Worm (Caenorhabditis elegans) whole organism, young adult: ENCODE data around the gene F39G3.3.

ENCODE experiments used
- B0261.1 ChIP-seq: sonication (generic microtip); optimal IDR thresholded peaks from 2 replicates; lab custom pipeline; 2016; ENCODE audit warnings: mild to moderate bottlenecking, missing genetic modification characterization, moderate library complexity, missing compliant biosample characterization
- C17E4.6 ChIP-seq: fragments of 200-800 bp; sonication (Bioruptor generic); IDR thresholded peaks from 2 replicates; pipeline ENCODE4 v1.3.6; 2022; ENCODE audit warnings: missing genetic modification reagents, missing genetic modification characterization, missing compliant biosample characterization
- F39B2.1 ChIP-seq: fragments of 200-800 bp; sonication (Bioruptor generic); IDR thresholded peaks from 2 replicates; pipeline ENCODE4 v1.3.6; 2022; ENCODE audit warnings: missing genetic modification reagents, missing genetic modification characterization, missing compliant biosample characterization
- F49E8.2 ChIP-seq: sonication (generic microtip); optimal IDR thresholded peaks from 3 replicates; lab custom pipeline; 2017; ENCODE audit warnings: missing genetic modification characterization, mild to moderate bottlenecking, missing compliant biosample characterization, antibody characterized with exemption, moderate library complexity; ENCODE audit not compliant: insufficient read depth
- F52B5.7 ChIP-seq: sonication (generic microtip); optimal IDR thresholded peaks from 2 replicates; lab custom pipeline; 2016; ENCODE audit warnings: mild to moderate bottlenecking, missing genetic modification characterization, missing compliant biosample characterization
- K12H6.12 ChIP-seq: fragments of 200-800 bp; sonication (Bioruptor generic); optimal IDR thresholded peaks from 2 replicates; lab custom pipeline; 2018; ENCODE audit warnings: mild to moderate bottlenecking, missing genetic modification characterization, missing compliant biosample characterization
- T26A5.8 ChIP-seq: sonication (generic microtip); optimal IDR thresholded peaks from 2 replicates; lab custom pipeline; 2016; ENCODE audit warnings: missing genetic modification characterization, missing compliant biosample characterization
- Y53F4B.3 ChIP-seq: fragments of 200-800 bp; sonication (Bioruptor generic); IDR thresholded peaks from 2 replicates; pipeline ENCODE4 v1.3.6; 2022; ENCODE audit warnings: missing genetic modification reagents, missing genetic modification characterization, missing compliant biosample characterization
- Y53G8AR.9 ChIP-seq: fragments of 200-800 bp; sonication (Bioruptor generic); conservative IDR thresholded peaks from 2 replicates; pipeline ENCODE4 v1.3.6; 2022; ENCODE audit warnings: missing genetic modification reagents, missing genetic modification characterization, missing compliant biosample characterization
- Y79H2A.3 ChIP-seq: fragments of 200-800 bp; sonication (Bioruptor generic); conservative IDR thresholded peaks from 2 replicates; pipeline ENCODE4 v1.3.6; 2022; ENCODE audit warnings: missing genetic modification reagents, missing genetic modification characterization, missing compliant biosample characterization
- Y95B8A.8 ChIP-seq: fragments of 200-800 bp; sonication (Bioruptor generic); IDR thresholded peaks from 2 replicates; pipeline ENCODE4 v1.3.6; 2022; ENCODE audit warnings: missing genetic modification reagents, missing genetic modification characterization, missing compliant biosample characterization
- ZK185.1 ChIP-seq: sonication (generic microtip); optimal IDR thresholded peaks from 2 replicates; lab custom pipeline; 2016; ENCODE audit warnings: mild to moderate bottlenecking, missing genetic modification characterization, missing compliant biosample characterization; ENCODE audit not compliant: poor library complexity, severe bottlenecking
- attf-6 ChIP-seq: fragments of 200-800 bp; sonication (Bioruptor generic); IDR thresholded peaks from 2 replicates; pipeline ENCODE4 v1.3.6; 2022; ENCODE audit warnings: missing genetic modification reagents, missing genetic modification characterization, missing compliant biosample characterization
- bed-2 ChIP-seq: fragments of 200-800 bp; sonication (Bioruptor generic); IDR thresholded peaks from 2 replicates; pipeline ENCODE4 v1.3.6; 2022; ENCODE audit warnings: missing genetic modification reagents, missing genetic modification characterization, missing compliant biosample characterization
- ccch-3 ChIP-seq: fragments of 200-800 bp; sonication (Bioruptor generic); optimal IDR thresholded peaks from 2 replicates; lab custom pipeline; 2018; ENCODE audit warnings: mild to moderate bottlenecking, missing genetic modification characterization, missing compliant biosample characterization
- cebp-1 ChIP-seq, 2 experiments: fragments of 200-800 bp in 1 of 2; sonication (Bioruptor generic) in 1 of 2; sonication (generic microtip) in 1 of 2; IDR thresholded peaks in 1 of 2; optimal IDR thresholded peaks in 1 of 2; 2 replicates each; pipeline versions ENCODE4 v1.3.6 to Lab custom; 2017 to 2022; ENCODE audit warnings: missing compliant biosample characterization in 2 of 2, missing genetic modification characterization in 2 of 2, mild to moderate bottlenecking in 1 of 2, missing genetic modification reagents in 1 of 2, moderate library complexity in 1 of 2
- ceh-40 ChIP-seq: fragments of 200-800 bp; sonication (Bioruptor generic); IDR thresholded peaks from 2 replicates; pipeline ENCODE4 v1.3.6; 2022; ENCODE audit warnings: missing genetic modification characterization, missing compliant biosample characterization
- dpl-1 ChIP-seq: fragments of 150-350 bp; optimal IDR thresholded peaks from 2 replicates; lab custom pipeline; 2014; ENCODE audit warnings: missing biosample characterization, missing genetic modification reagents, missing genetic modification characterization
- efl-1 ChIP-seq: fragments of 150-350 bp; optimal IDR thresholded peaks from 2 replicates; lab custom pipeline; 2014; ENCODE audit warnings: missing biosample characterization, missing genetic modification reagents, missing genetic modification characterization
- egl-18 ChIP-seq: fragments of 200-800 bp; sonication (Bioruptor generic); IDR thresholded peaks from 2 replicates; pipeline ENCODE4 v1.3.6; 2022; ENCODE audit warnings: missing genetic modification reagents, missing genetic modification characterization, missing compliant biosample characterization
- egrh-3 ChIP-seq: fragments of 200-800 bp; sonication (Bioruptor generic); IDR thresholded peaks from 2 replicates; pipeline ENCODE4 v1.3.6; 2022; ENCODE audit warnings: missing genetic modification reagents, missing genetic modification characterization, missing compliant biosample characterization
- him-1 ChIP-seq: sonication (generic microtip); optimal IDR thresholded peaks from 2 replicates; lab custom pipeline; 2016; ENCODE audit warnings: missing genotype, missing genetic modification reagents, missing genetic modification characterization, missing compliant biosample characterization
- hlh-26 ChIP-seq: fragments of 200-800 bp; sonication (Bioruptor generic); conservative IDR thresholded peaks from 2 replicates; pipeline ENCODE4 v1.3.6; 2022; ENCODE audit warnings: missing genetic modification reagents, missing genetic modification characterization, missing compliant biosample characterization
- hmg-20 ChIP-seq: fragments of 200-800 bp; sonication (Bioruptor generic); IDR thresholded peaks from 2 replicates; pipeline ENCODE4 v1.3.6; 2022; ENCODE audit warnings: missing genetic modification reagents, missing genetic modification characterization, missing compliant biosample characterization
- lin-26 ChIP-seq: fragments of 200-800 bp; sonication (Bioruptor generic); IDR thresholded peaks from 2 replicates; pipeline ENCODE4 v1.3.6; 2022; ENCODE audit warnings: missing genetic modification reagents, missing genetic modification characterization, missing compliant biosample characterization
- mxl-1 ChIP-seq: sonication (generic microtip); optimal IDR thresholded peaks from 2 replicates; lab custom pipeline; 2016; ENCODE audit warnings: missing genetic modification characterization, missing compliant biosample characterization
- nfya-2 ChIP-seq: fragments of 200-800 bp; sonication (Bioruptor generic); IDR thresholded peaks from 2 replicates; pipeline ENCODE4 v1.3.6; 2022; ENCODE audit warnings: missing genetic modification reagents, missing genetic modification characterization, missing compliant biosample characterization
- nhr-179 ChIP-seq: sonication (generic microtip); optimal IDR thresholded peaks from 2 replicates; lab custom pipeline; 2016; ENCODE audit warnings: mild to moderate bottlenecking, missing genetic modification characterization, missing compliant biosample characterization
- nhr-80 ChIP-seq: sonication (generic microtip); optimal IDR thresholded peaks from 2 replicates; lab custom pipeline; 2016; ENCODE audit warnings: missing genetic modification characterization, missing compliant biosample characterization
- rcor-1 ChIP-seq: fragments of 200-800 bp; sonication (Bioruptor generic); IDR thresholded peaks from 2 replicates; pipeline ENCODE4 v1.3.6; 2022; ENCODE audit warnings: missing genetic modification reagents, missing genetic modification characterization, missing compliant biosample characterization
- sea-2 ChIP-seq: fragments of 200-800 bp; sonication (Bioruptor generic); IDR thresholded peaks from 2 replicates; pipeline ENCODE4 v1.3.6; 2022; ENCODE audit warnings: missing genetic modification characterization, missing compliant biosample characterization
- snpc-1.3 ChIP-seq: sonication (generic microtip); optimal IDR thresholded peaks from 2 replicates; lab custom pipeline; 2017; ENCODE audit warnings: missing genetic modification characterization, mild to moderate bottlenecking, missing compliant biosample characterization, antibody characterized with exemption, moderate library complexity, missing genotype, missing genetic modification reagents; ENCODE audit not compliant: insufficient read depth
- tbp1 ChIP-seq: fragments of 200-800 bp; sonication (Bioruptor generic); optimal IDR thresholded peaks from 2 replicates; lab custom pipeline; 2018; ENCODE audit warnings: mild to moderate bottlenecking, missing genetic modification characterization, missing compliant biosample characterization
- unc-130 ChIP-seq: sonication (generic microtip); optimal IDR thresholded peaks from 2 replicates; lab custom pipeline; 2016; ENCODE audit warnings: missing genetic modification reagents, missing genetic modification characterization, missing compliant biosample characterization
- zfh-2 ChIP-seq: fragments of 200-800 bp; sonication (Bioruptor generic); conservative IDR thresholded peaks from 2 replicates; pipeline ENCODE4 v1.3.6; 2022; ENCODE audit warnings: missing genetic modification reagents, missing genetic modification characterization, missing compliant biosample characterization
- ztf-22 ChIP-seq: fragments of 200-800 bp; sonication (Bioruptor generic); optimal IDR thresholded peaks from 2 replicates; lab custom pipeline; 2018; ENCODE audit warnings: mild to moderate bottlenecking, missing genetic modification characterization, moderate library complexity, missing compliant biosample characterization
- ztf-26 ChIP-seq: sonication (generic microtip); optimal IDR thresholded peaks from 2 replicates; lab custom pipeline; 2017; ENCODE audit warnings: missing genetic modification characterization, missing compliant biosample characterization
- ztf-28 ChIP-seq: fragments of 200-800 bp; sonication (Bioruptor generic); IDR thresholded peaks from 2 replicates; pipeline ENCODE4 v1.3.6; 2022; ENCODE audit warnings: missing genetic modification reagents, missing genetic modification characterization, missing compliant biosample characterization

F39G3.3 gene

ce11 chrV:4754123-4754522 is 22.4 kb downstream of the F39G3.3 start, which contains the start of gene hil-4 (continued):
- TF ChIP-seq C17E4.6 (GFP tag; lab: Robert Waterston, UW) (peak; percentile 57; the same call in 1 of the 2 replicates), ztf-26 (no peak), ccch-3 (no peak), ceh-40 (GFP tag; lab: Robert Waterston, UW) (no peak), B0261.1 (tag; lab: Kevin White, UChicago) (no peak), lin-26 (GFP tag; lab: Robert Waterston, UW) (no peak), nhr-80 (tag; lab: Kevin White, UChicago) (no peak), cebp-1 (GFP tag; IDR thresholded peaks at IDR 0.05; lab: Robert Waterston, UW) (no peak), cebp-1 (tag; optimal IDR thresholded peaks at IDR 0.05; lab: Kevin White, UChicago) (no peak)

- TF ChIP-seq dpl-1 (GFP tag; lab: Kevin White, UChicago) (no peak), F39B2.1 (GFP tag; lab: Robert Waterston, UW) (0 out of 2 replicates have a peak, but pooled peaks have one; percentile 54), Y95B8A.8 (GFP tag; lab: Robert Waterston, UW) (0 out of 2 replicates have a peak, but pooled peaks have one; percentile 41), nhr-179 (tag; lab: Kevin White, UChicago) (no peak), Y79H2A.3 (GFP tag; lab: Robert Waterston, UW) (peak; percentile 71), zfh-2 (peak; percentile 87), attf-6 (GFP tag; lab: Robert Waterston, UW) (no peak), nfya-2 (no peak), Y53F4B.3 (no peak), mxl-1 (no peak), F49E8.2 (no peak), sea-2 (no peak), hlh-26 (GFP tag; lab: Robert Waterston, UW) (no peak), egl-18 (no peak), ztf-22 (no peak), egrh-3 (GFP tag; lab: Robert Waterston, UW) (peak; percentile 84), T26A5.8 (tag; lab: Kevin White, UChicago) (no peak), F52B5.7 (tag; lab: Kevin White, UChicago) (no peak), bed-2 (GFP tag; lab: Robert Waterston, UW) (no peak), rcor-1 (no peak), Y53G8AR.9 (peak; percentile 39; the same call in 1 of the 2 replicates), snpc-1.3 (no peak), ZK185.1 (tag; lab: Kevin White, UChicago) (no peak), tbp1 (GFP tag; lab: Kevin White, UChicago) (no peak), K12H6.12 (tag; lab: Kevin White, UChicago) (no peak), him-1 (tag; lab: Kevin White, UChicago) (no peak), efl-1 (GFP tag; lab: Kevin White, UChicago) (no peak), unc-130 (GFP tag; lab: Kevin White, UChicago) (no peak), ztf-28 (GFP tag; lab: Robert Waterston, UW) (no peak), C17E4.6 (GFP tag; lab: Robert Waterston, UW) (0 out of 2 replicates have a peak, but pooled peaks have one; percentile 13), ccch-3 (no peak), hmg-20 (GFP tag; lab: Robert Waterston, UW) (no peak)
Measured at ce11 chrV:4754684-4755211, 23.0 kb downstream of the F39G3.3 start.
